Fruit fly (Drosophila melanogaster) whole organism, embryonic: ENCODE results near the gene Or85a.

Experiments used
- Abd-B ChIP-seq: fragments of 200-800 bp; sonication (Bioruptor generic); optimal IDR thresholded peaks from 2 replicates; lab custom pipeline; 2018; ENCODE audit warnings: missing biosample characterization, mild to moderate bottlenecking, missing genetic modification characterization, moderate library complexity
- Atf-2 ChIP-seq: fragments of 200-800 bp; sonication (Bioruptor generic); optimal IDR thresholded peaks from 2 replicates; lab custom pipeline; 2016; ENCODE audit warnings: missing biosample characterization, missing genetic modification characterization
- B-H1 ChIP-seq: fragments of 200-800 bp; sonication (Bioruptor generic); IDR thresholded peaks from 3 replicates; pipeline ENCODE4 v1.3.6; 2022; ENCODE audit warnings: missing biosample characterization, missing genetic modification characterization
- B-H2 ChIP-seq: fragments of 200-800 bp; sonication (Bioruptor generic); optimal IDR thresholded peaks from 2 replicates; lab custom pipeline; 2018; ENCODE audit warnings: missing biosample characterization, mild to moderate bottlenecking, missing genetic modification characterization
- Blimp-1 ChIP-seq: fragments of 200-800 bp; sonication (Bioruptor generic); optimal IDR thresholded peaks from 3 replicates; lab custom pipeline; 2018; ENCODE audit warnings: missing biosample characterization, missing genetic modification characterization, mild to moderate bottlenecking, moderate library complexity, missing genetic modification reagents
- CG10959 ChIP-seq: fragments of 200-800 bp; sonication (Bioruptor generic); IDR thresholded peaks from 2 replicates; pipeline ENCODE4 v1.3.6; 2022; ENCODE audit warnings: missing biosample characterization, missing genetic modification characterization
- CG12236 ChIP-seq: fragments of 200-800 bp; sonication (Bioruptor generic); optimal IDR thresholded peaks from 2 replicates; lab custom pipeline; 2016; ENCODE audit warnings: missing biosample characterization, missing genetic modification characterization
- CG12299 ChIP-seq: fragments of 200-800 bp; sonication (Bioruptor generic); optimal IDR thresholded peaks from 2 replicates; lab custom pipeline; 2018; ENCODE audit warnings: missing biosample characterization, mild to moderate bottlenecking, missing genetic modification characterization
- CG1233 ChIP-seq: fragments of 200-800 bp; sonication (Bioruptor generic); optimal IDR thresholded peaks from 4 replicates; lab custom pipeline; 2018; ENCODE audit warnings: missing biosample characterization, mild to moderate bottlenecking, missing genetic modification characterization
- CG13123 ChIP-seq: fragments of 200-800 bp; sonication (Bioruptor generic); optimal IDR thresholded peaks from 2 replicates; lab custom pipeline; 2016; ENCODE audit warnings: missing biosample characterization, missing genetic modification characterization
- CG13287 ChIP-seq: fragments of 200-800 bp; sonication (Bioruptor generic); IDR thresholded peaks from 2 replicates; pipeline ENCODE4 v1.3.6; 2022; ENCODE audit warnings: missing biosample characterization, missing genetic modification characterization; ENCODE audit not compliant: partially characterized antibody
- CG13775 ChIP-seq: fragments of 200-800 bp; sonication (Bioruptor generic); optimal IDR thresholded peaks from 3 replicates; lab custom pipeline; 2017; ENCODE audit warnings: missing biosample characterization, mild to moderate bottlenecking, missing genetic modification characterization
- CG14710 ChIP-seq: fragments of 200-800 bp; sonication (Bioruptor generic); optimal IDR thresholded peaks from 3 replicates; lab custom pipeline; 2019; ENCODE audit warnings: missing biosample characterization, mild to moderate bottlenecking, missing genetic modification characterization, moderate library complexity
- CG15073 ChIP-seq: fragments of 200-800 bp; sonication (Bioruptor generic); optimal IDR thresholded peaks from 2 replicates; lab custom pipeline; 2016; ENCODE audit warnings: missing biosample characterization, missing genetic modification characterization
- CG15696 ChIP-seq: fragments of 200-800 bp; sonication (Bioruptor generic); optimal IDR thresholded peaks from 2 replicates; lab custom pipeline; 2019; ENCODE audit warnings: missing biosample characterization, mild to moderate bottlenecking, missing genetic modification characterization, moderate library complexity
- CG16815 ChIP-seq: fragments of 200-800 bp; sonication (Bioruptor generic); optimal IDR thresholded peaks from 3 replicates; lab custom pipeline; 2017; ENCODE audit warnings: missing biosample characterization, mild to moderate bottlenecking, missing genetic modification characterization
- CG17385 ChIP-seq: fragments of 200-800 bp; sonication (Bioruptor generic); optimal IDR thresholded peaks from 3 replicates; lab custom pipeline; 2018; ENCODE audit warnings: missing biosample characterization, mild to moderate bottlenecking, missing genetic modification characterization
- CG2678 ChIP-seq: fragments of 200-800 bp; sonication (Bioruptor generic); optimal IDR thresholded peaks from 3 replicates; lab custom pipeline; 2019; ENCODE audit warnings: missing biosample characterization, mild to moderate bottlenecking, missing genetic modification characterization, moderate library complexity
- CG31224 ChIP-seq: fragments of 200-800 bp; sonication (Bioruptor generic); IDR thresholded peaks from 2 replicates; pipeline ENCODE4 v1.3.6; 2022; ENCODE audit warnings: missing biosample characterization, missing genetic modification characterization
- CG31441 ChIP-seq: fragments of 200-800 bp; sonication (Bioruptor generic); IDR thresholded peaks from 2 replicates; pipeline ENCODE4 v1.3.6; 2022; ENCODE audit warnings: missing biosample characterization, missing genetic modification characterization
- CG6854 ChIP-seq: fragments of 200-800 bp; sonication (Bioruptor generic); optimal IDR thresholded peaks from 3 replicates; lab custom pipeline; 2017; ENCODE audit warnings: missing biosample characterization, mild to moderate bottlenecking, missing genetic modification characterization
- CG8290 ChIP-seq, 3 experiments: fragments of 200-800 bp; sonication (Bioruptor generic); optimal IDR thresholded peaks; 2 replicates each; lab custom pipeline; 2016 to 2019; ENCODE audit warnings: missing biosample characterization in 3 of 3, missing genetic modification characterization in 3 of 3, mild to moderate bottlenecking in 2 of 3, moderate library complexity in 1 of 3
- Dbx ChIP-seq: fragments of 200-800 bp; sonication (Bioruptor generic); IDR thresholded peaks from 3 replicates; pipeline ENCODE4 v1.3.6; 2022; ENCODE audit warnings: missing biosample characterization, missing genetic modification characterization
- Doc2 ChIP-seq: fragments of 200-800 bp; sonication (Bioruptor generic); IDR thresholded peaks from 2 replicates; pipeline ENCODE4 v1.3.6; 2022; ENCODE audit warnings: missing biosample characterization, missing genetic modification characterization
- Dp ChIP-seq: fragments of 200-800 bp; sonication (Bioruptor generic); optimal IDR thresholded peaks from 2 replicates; lab custom pipeline; 2018; ENCODE audit warnings: missing biosample characterization, mild to moderate bottlenecking, missing genetic modification characterization, moderate library complexity
- Gug ChIP-seq: fragments of 200-800 bp; sonication (Bioruptor generic); IDR thresholded peaks from 4 replicates; pipeline ENCODE4 v1.3.6; 2022; ENCODE audit warnings: missing biosample characterization, missing genetic modification characterization
- H15 ChIP-seq: fragments of 200-800 bp; sonication (Bioruptor generic); IDR thresholded peaks from 3 replicates; pipeline ENCODE4 v1.3.6; 2022; ENCODE audit warnings: missing biosample characterization, missing genetic modification characterization
- HLH4C ChIP-seq: fragments of 200-800 bp; sonication (Bioruptor generic); IDR thresholded peaks from 3 replicates; pipeline ENCODE4 v1.3.6; 2022; ENCODE audit warnings: missing biosample characterization, missing genetic modification characterization; ENCODE audit not compliant: partially characterized antibody
- Hr39 ChIP-seq: fragments of >200 bp; optimal IDR thresholded peaks from 2 replicates; lab custom pipeline; 2017
- Lhr ChIP-seq: fragments of 200-800 bp; sonication (Bioruptor generic); optimal IDR thresholded peaks from 3 replicates; lab custom pipeline; 2017; ENCODE audit warnings: mild to moderate bottlenecking, missing biosample characterization, missing genetic modification reagents, missing genetic modification characterization
- Poxn ChIP-seq: fragments of 200-800 bp; sonication (Bioruptor generic); IDR thresholded peaks from 2 replicates; pipeline ENCODE4 v1.3.6; 2022; ENCODE audit warnings: missing biosample characterization, missing genetic modification characterization
- Ptx1 ChIP-seq: fragments of 200-800 bp; sonication (Bioruptor generic); IDR thresholded peaks from 2 replicates; pipeline ENCODE4 v1.3.6; 2022; ENCODE audit warnings: missing biosample characterization, missing genetic modification characterization
- Ravus ChIP-seq: fragments of 200-800 bp; sonication (Bioruptor generic); IDR thresholded peaks from 2 replicates; pipeline ENCODE4 v1.3.6; 2022; ENCODE audit warnings: missing biosample characterization, missing genetic modification characterization
- Rx ChIP-seq: fragments of 200-800 bp; sonication (Bioruptor generic); IDR thresholded peaks from 2 replicates; pipeline ENCODE4 v1.3.6; 2022; ENCODE audit warnings: missing biosample characterization, missing genetic modification characterization
- Side ChIP-seq: fragments of 200-800 bp; sonication (Bioruptor generic); optimal IDR thresholded peaks from 2 replicates; lab custom pipeline; 2016; ENCODE audit warnings: missing biosample characterization, missing genetic modification characterization
- Trl ChIP-seq, 3 experiments: fragments of >200 bp in 2 of 3; fragments of 200-800 bp in 1 of 3; sonication (Bioruptor generic) in 1 of 3; optimal IDR thresholded peaks; 2 replicates in 1 of 3; 3 replicates in 2 of 3; lab custom pipeline; 2016 to 2017; ENCODE audit warnings: missing biosample characterization in 1 of 3, missing genetic modification characterization in 1 of 3
- ara ChIP-seq: fragments of 200-800 bp; sonication (Bioruptor generic); IDR thresholded peaks from 2 replicates; pipeline ENCODE4 v1.3.6; 2022; ENCODE audit warnings: missing biosample characterization, missing genetic modification characterization
- disco-r ChIP-seq: fragments of 200-800 bp; sonication (Bioruptor generic); optimal IDR thresholded peaks from 2 replicates; lab custom pipeline; 2016; ENCODE audit warnings: missing biosample characterization, missing genetic modification characterization
- eve ChIP-seq, 2 experiments: fragments of >200 bp; optimal IDR thresholded peaks; 2 replicates each; lab custom pipeline; 2017; ENCODE audit warnings: missing biosample characterization in 2 of 2, missing genetic modification characterization in 2 of 2
- fru ChIP-seq: fragments of >200 bp; optimal IDR thresholded peaks from 2 replicates; lab custom pipeline; 2017
- gro ChIP-seq: fragments of 200-800 bp; sonication (Bioruptor generic); optimal IDR thresholded peaks from 2 replicates; lab custom pipeline; 2016; ENCODE audit warnings: missing biosample characterization, missing genetic modification characterization
- jing ChIP-seq: fragments of 200-800 bp; sonication (Bioruptor generic); optimal IDR thresholded peaks from 2 replicates; lab custom pipeline; 2018; ENCODE audit warnings: missing biosample characterization, mild to moderate bottlenecking, missing genetic modification characterization
- kay ChIP-seq: fragments of 200-800 bp; sonication (Bioruptor generic); optimal IDR thresholded peaks from 2 replicates; lab custom pipeline; 2016; ENCODE audit warnings: missing biosample characterization, missing genetic modification characterization
- mirr ChIP-seq: fragments of 200-800 bp; sonication (Bioruptor generic); optimal IDR thresholded peaks from 3 replicates; lab custom pipeline; 2018; ENCODE audit warnings: missing biosample characterization, mild to moderate bottlenecking, missing genetic modification characterization
- nerfin-2 ChIP-seq: fragments of 200-800 bp; sonication (Bioruptor generic); IDR thresholded peaks from 2 replicates; pipeline ENCODE4 v1.3.6; 2022; ENCODE audit warnings: missing biosample characterization, missing genetic modification characterization; ENCODE audit not compliant: partially characterized antibody
- odd ChIP-seq: fragments of 200-800 bp; sonication (Bioruptor generic); optimal IDR thresholded peaks from 2 replicates; lab custom pipeline; 2017; ENCODE audit warnings: missing biosample characterization, mild to moderate bottlenecking, missing genetic modification characterization
- org-1 ChIP-seq: fragments of 200-800 bp; sonication (Bioruptor generic); optimal IDR thresholded peaks from 2 replicates; lab custom pipeline; 2017; ENCODE audit warnings: missing biosample characterization, missing genetic modification characterization
- otp ChIP-seq: fragments of 200-800 bp; sonication (Bioruptor generic); IDR thresholded peaks from 3 replicates; pipeline ENCODE4, ENCODE4 v1.3.6; 2022; ENCODE audit warnings: missing biosample characterization, missing genetic modification characterization
- ssp ChIP-seq: fragments of 200-800 bp; sonication (Bioruptor generic); IDR thresholded peaks from 2 replicates; pipeline ENCODE4 v1.3.6; 2022; ENCODE audit warnings: missing biosample characterization, missing genetic modification characterization
- twi ChIP-seq: fragments of 200-800 bp; optimal IDR thresholded peaks from 2 replicates; lab custom pipeline; 2019; ENCODE audit warnings: missing biosample characterization, mild to moderate bottlenecking, missing genetic modification characterization, moderate library complexity
- zen ChIP-seq: fragments of 200-800 bp; sonication (Bioruptor generic); optimal IDR thresholded peaks from 3 replicates; lab custom pipeline; 2018; ENCODE audit warnings: missing biosample characterization, mild to moderate bottlenecking, missing genetic modification characterization, moderate library complexity
- zfh1 ChIP-seq: fragments of 200-800 bp; sonication (Bioruptor generic); IDR thresholded peaks from 3 replicates; pipeline ENCODE4 v1.3.6; 2022; ENCODE audit warnings: missing biosample characterization, missing genetic modification characterization

Gene Or85a

dm6 chr3R:8336012-8336567, 14.5 kb downstream of the Or85a start (continued):
- TF ChIP-seq H15 (GFP tag; lab: Robert Waterston, UW) (no peak), nerfin-2 (GFP tag; lab: Robert Waterston, UW) (no peak), disco-r (GFP tag; lab: Kevin White, UChicago) (no peak), zfh1 (no peak), fru (lab: Kevin White, UChicago) (no peak), CG15696 (peak; percentile 84), B-H2 (GFP tag; lab: Kevin White, UChicago) (no peak), CG12299 (tag; lab: Kevin White, UChicago) (no peak), CG14710 (peak; percentile 38), CG13123 (GFP tag; lab: Kevin White, UChicago) (no peak), CG10959 (GFP tag; lab: Robert Waterston, UW) (no peak), CG13287 (GFP tag; lab: Robert Waterston, UW) (no peak), Blimp-1 (GFP tag; lab: Kevin White, UChicago) (no peak), Lhr (no peak), Gug (GFP tag; lab: Robert Waterston, UW) (no peak), kay (GFP tag; lab: Kevin White, UChicago) (no peak), CG8290 (GFP tag; optimal IDR thresholded peaks at IDR 0.05; lab: Kevin White, UChicago) (no peak), CG8290 (tag; optimal IDR thresholded peaks at IDR 0.05; lab: Kevin White, UChicago) (no peak), CG1233 (GFP tag; lab: Kevin White, UChicago) (no peak), CG2678 (tag; lab: Kevin White, UChicago) (no peak), Atf-2 (GFP tag; lab: Kevin White, UChicago) (no peak), Dbx (GFP tag; lab: Robert Waterston, UW) (no peak), org-1 (GFP tag; lab: Kevin White, UChicago) (no peak), HLH4C (GFP tag; lab: Robert Waterston, UW) (no peak), jing (GFP tag; lab: Kevin White, UChicago) (no peak), zen (tag; lab: Kevin White, UChicago) (peak; percentile 15), otp (GFP tag; lab: Robert Waterston, UW) (no peak), Side (GFP tag; lab: Kevin White, UChicago) (no peak), ara (GFP tag; lab: Robert Waterston, UW) (no peak), twi (tag; lab: Kevin White, UChicago) (no peak), Trl (optimal IDR thresholded peaks at IDR 0.05; lab: Kevin White, UChicago) (no peak), Trl (GFP tag; optimal IDR thresholded peaks at IDR 0.05; lab: Kevin White, UChicago) (no peak), eve (GFP tag; optimal IDR thresholded peaks at IDR 0.05; lab: Kevin White, UChicago) (no peak), CG31224 (GFP tag; lab: Robert Waterston, UW) (no peak), Ptx1 (GFP tag; lab: Robert Waterston, UW) (no peak), CG6854 (no peak), Ravus (GFP tag; lab: Robert Waterston, UW) (no peak), CG31441 (GFP tag; lab: Robert Waterston, UW) (0 out of 2 replicates have a peak, but pooled peaks have one; percentile 26), Rx (GFP tag; lab: Robert Waterston, UW) (no peak), mirr (GFP tag; lab: Kevin White, UChicago) (no peak), B-H1 (GFP tag; lab: Robert Waterston, UW) (no peak), Poxn (GFP tag; lab: Robert Waterston, UW) (no peak), gro (no peak), Doc2 (GFP tag; lab: Robert Waterston, UW) (no peak), Abd-B (GFP tag; lab: Kevin White, UChicago) (no peak), CG12236 (GFP tag; lab: Kevin White, UChicago) (no peak), CG15073 (GFP tag; lab: Kevin White, UChicago) (no peak), Dp (GFP tag; lab: Kevin White, UChicago) (no peak), odd (GFP tag; lab: Kevin White, UChicago) (no peak), CG16815 (GFP tag; lab: Kevin White, UChicago) (peak; percentile 33), ssp (GFP tag; lab: Robert Waterston, UW) (no peak), CG17385 (GFP tag; lab: Kevin White, UChicago) (no peak), Hr39 (lab: Kevin White, UChicago) (no peak), CG13775 (GFP tag; lab: Kevin White, UChicago) (peak; percentile 13)
